Worm (Caenorhabditis elegans): ENCODE data around the gene fbxa-106.

Gene fbxa-106

DNA sequence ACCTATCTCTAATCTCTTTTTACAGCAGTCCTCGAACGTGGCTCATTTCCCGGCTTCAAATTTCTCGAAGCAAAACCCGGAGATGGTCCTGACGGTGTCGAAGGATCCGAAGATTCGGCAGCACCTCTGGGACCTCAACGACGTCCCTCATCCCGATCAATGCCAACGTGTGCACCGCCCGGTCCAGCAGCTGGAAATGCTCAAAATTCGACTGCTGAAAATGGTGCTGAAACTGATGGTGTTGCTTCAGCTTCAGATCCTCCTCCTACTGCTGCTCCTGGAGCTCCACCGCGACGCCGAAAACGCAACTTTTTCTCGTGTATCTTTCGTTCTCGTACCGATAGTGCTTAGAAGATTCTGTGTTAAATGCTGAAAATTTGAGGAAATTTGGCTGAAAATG is 21.1 kb upstream of the fbxa-106 start:
- TF ChIP-seq ceh-16 (tag; optimal IDR thresholded peaks at IDR 0.05), result no peak
- no peak for TF ChIP-seq fos-1 (tag; optimal IDR thresholded peaks at IDR 0.05)
- TF ChIP-seq pqm-1 (tag; optimal IDR thresholded peaks at IDR 0.05), result no peak
- no peak for TF ChIP-seq nhr-67 (tag; optimal IDR thresholded peaks at IDR 0.05)
- no peak for TF ChIP-seq unc-62 (GFP tag; optimal IDR thresholded peaks at IDR 0.05)
- no peak for TF ChIP-seq lin-39 (tag; optimal IDR thresholded peaks at IDR 0.05)
- TF ChIP-seq mdl-1 (tag; optimal IDR thresholded peaks at IDR 0.05), result no peak
- TF ChIP-seq sea-2 (GFP tag; optimal IDR thresholded peaks at IDR 0.05), result no peak

DNA sequence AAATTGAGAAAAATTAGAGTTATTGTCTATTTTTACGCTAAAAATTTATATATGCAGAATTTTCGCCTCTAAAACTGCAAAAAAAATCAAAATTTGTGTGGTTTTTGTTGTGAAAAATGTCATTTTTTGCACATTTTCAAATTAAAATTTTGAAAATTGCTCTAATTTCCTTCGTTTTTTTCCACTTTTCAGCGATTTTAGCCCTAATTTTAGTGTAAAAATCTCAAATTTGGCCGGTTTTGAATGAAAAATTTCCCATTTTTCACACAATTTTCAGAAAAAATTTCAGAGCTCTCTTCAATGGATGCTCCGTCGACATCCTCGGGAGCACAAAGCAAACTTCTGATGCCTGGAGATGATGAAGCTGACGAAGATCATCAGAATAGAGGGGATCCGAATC is 13.4 kb upstream of the fbxa-106 start, which contains the start of gene par-4:
par-4 (plus strand) TSS at position 301 of the 400 bp plus-strand sequence.
- TF ChIP-seq sea-2 (GFP tag; optimal IDR thresholded peaks at IDR 0.05) (no peak), nhr-67 (tag; optimal IDR thresholded peaks at IDR 0.05) (no peak), fkh-10 (GFP tag; optimal IDR thresholded peaks at IDR 0.05) (no peak), nhr-237 (tag; optimal IDR thresholded peaks at IDR 0.05) (no peak), nhr-43 (tag; optimal IDR thresholded peaks at IDR 0.05; ENCODE audit: poor library complexity, severe bottlenecking) (no peak), ceh-28 (tag; optimal IDR thresholded peaks at IDR 0.05) (no peak), mdl-1 (tag; optimal IDR thresholded peaks at IDR 0.05) (no peak), nhr-23 (tag; optimal IDR thresholded peaks at IDR 0.05) (no peak), hmg-11 (tag; optimal IDR thresholded peaks at IDR 0.05) (no peak), nhr-28 (tag; optimal IDR thresholded peaks at IDR 0.05) (no peak), snpc-4 (tag; optimal IDR thresholded peaks at IDR 0.05) (no peak), pha-4 (tag; optimal IDR thresholded peaks at IDR 0.05) (no peak), pqm-1 (tag; optimal IDR thresholded peaks at IDR 0.05) (no peak), ama-1 (optimal IDR thresholded peaks at IDR 0.05) (no peak)

ce11 chrV:18093941-18094340 is 8.9 kb upstream of the fbxa-106 start:
- TF ChIP-seq sea-2 (GFP tag; optimal IDR thresholded peaks at IDR 0.05) (no peak), ama-1 (optimal IDR thresholded peaks at IDR 0.05) (no peak), elt-2 (tag; optimal IDR thresholded peaks at IDR 0.05) (no peak), elt-1 (tag; optimal IDR thresholded peaks at IDR 0.05) (no peak), nhr-12 (tag; optimal IDR thresholded peaks at IDR 0.05) (no peak), nhr-28 (tag; optimal IDR thresholded peaks at IDR 0.05) (no peak), ztf-4 (tag; optimal IDR thresholded peaks at IDR 0.05) (no peak)

ce11 chrV:18091216-18091615 is 6.2 kb upstream of the fbxa-106 start:
- no peak for TF ChIP-seq nhr-76 (tag; optimal IDR thresholded peaks at IDR 0.05)
- TF ChIP-seq elt-1 (tag; optimal IDR thresholded peaks at IDR 0.05), result no peak
- no peak for TF ChIP-seq snpc-4 (tag; optimal IDR thresholded peaks at IDR 0.05)
- TF ChIP-seq egl-5 (tag; optimal IDR thresholded peaks at IDR 0.05), result no peak
- TF ChIP-seq nhr-67 (tag; optimal IDR thresholded peaks at IDR 0.05), result no peak
- no peak for TF ChIP-seq jun-1 (tag; optimal IDR thresholded peaks at IDR 0.05)
- TF ChIP-seq nhr-11 (tag; optimal IDR thresholded peaks at IDR 0.05), result no peak
- TF ChIP-seq ceh-82 (tag; optimal IDR thresholded peaks at IDR 0.05), result no peak
- TF ChIP-seq nhr-23 (tag; optimal IDR thresholded peaks at IDR 0.05), result no peak
- TF ChIP-seq nhr-25 (tag; optimal IDR thresholded peaks at IDR 0.05), result no peak

DNA sequence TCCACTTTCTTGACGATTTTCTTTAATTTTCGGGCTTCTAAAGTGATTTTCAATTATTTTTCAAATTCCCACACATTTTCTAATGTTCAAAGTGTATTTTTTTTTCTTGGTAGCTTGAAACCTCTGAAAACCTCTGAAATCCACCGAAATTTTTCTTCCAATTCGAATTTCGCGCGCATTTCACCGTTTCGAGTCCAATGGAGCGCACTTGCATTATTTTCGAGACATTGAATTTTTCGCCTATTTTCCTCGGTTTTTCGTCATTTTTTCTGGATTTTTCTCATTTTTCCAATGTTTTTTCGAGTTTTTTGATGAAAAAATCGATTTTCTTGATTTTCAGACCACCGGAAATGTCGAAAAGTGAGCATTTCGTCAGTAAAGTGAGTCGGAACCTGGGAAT is 1.8 kb upstream of the fbxa-106 start, which contains the start of gene slr-2:
slr-2 (plus strand) TSS at position 341 of the 400 bp plus-strand sequence.
- TF ChIP-seq pha-4 (tag; optimal IDR thresholded peaks at IDR 0.05) (peak; percentile 60), jun-1 (tag; optimal IDR thresholded peaks at IDR 0.05) (no peak), nhr-237 (tag; optimal IDR thresholded peaks at IDR 0.05) (no peak), nhr-11 (tag; optimal IDR thresholded peaks at IDR 0.05) (no peak), nhr-23 (tag; optimal IDR thresholded peaks at IDR 0.05) (peak; percentile 8), nhr-25 (tag; optimal IDR thresholded peaks at IDR 0.05) (no peak), ama-1 (optimal IDR thresholded peaks at IDR 0.05) (no peak), zag-1 (tag; optimal IDR thresholded peaks at IDR 0.05) (no peak), egl-27 (tag; optimal IDR thresholded peaks at IDR 0.05) (no peak), fkh-2 (tag; optimal IDR thresholded peaks at IDR 0.05) (no peak), ZK546.5 (tag; optimal IDR thresholded peaks at IDR 0.05) (no peak), sea-2 (GFP tag; optimal IDR thresholded peaks at IDR 0.05) (no peak), lin-15B (tag; optimal IDR thresholded peaks at IDR 0.05) (peak; percentile 65), ceh-9 (tag; optimal IDR thresholded peaks at IDR 0.05) (no peak), nfya-1 (tag; optimal IDR thresholded peaks at IDR 0.05; ENCODE audit: insufficient read depth) (peak; percentile 65), nhr-28 (tag; optimal IDR thresholded peaks at IDR 0.05) (no peak), mml-1 (tag; optimal IDR thresholded peaks at IDR 0.05) (no peak), elt-3 (tag; optimal IDR thresholded peaks at IDR 0.05) (no peak), nhr-76 (tag; optimal IDR thresholded peaks at IDR 0.05) (no peak), snpc-4 (tag; optimal IDR thresholded peaks at IDR 0.05) (no peak), ceh-28 (tag; optimal IDR thresholded peaks at IDR 0.05) (no peak), ztf-4 (tag; optimal IDR thresholded peaks at IDR 0.05) (no peak), pqm-1 (tag; optimal IDR thresholded peaks at IDR 0.05) (no peak), elt-1 (tag; optimal IDR thresholded peaks at IDR 0.05) (no peak), fkh-10 (GFP tag; optimal IDR thresholded peaks at IDR 0.05) (no peak), ceh-82 (tag; optimal IDR thresholded peaks at IDR 0.05) (no peak)
